Worm (Caenorhabditis elegans): Measurements from ENCODE around the gene pqn-84.

Gene pqn-84

ce11 chrIII:11750232-11750631, 50.2 kb downstream of the pqn-84 start:
- TF ChIP-seq nhr-47 (tag; optimal IDR thresholded peaks at IDR 0.05) (no peak), nhr-90 (tag; optimal IDR thresholded peaks at IDR 0.05; ENCODE audit: poor library complexity) (no peak), nhr-11 (tag; optimal IDR thresholded peaks at IDR 0.05) (no peak), nhr-76 (tag; optimal IDR thresholded peaks at IDR 0.05) (no peak)

DNA sequence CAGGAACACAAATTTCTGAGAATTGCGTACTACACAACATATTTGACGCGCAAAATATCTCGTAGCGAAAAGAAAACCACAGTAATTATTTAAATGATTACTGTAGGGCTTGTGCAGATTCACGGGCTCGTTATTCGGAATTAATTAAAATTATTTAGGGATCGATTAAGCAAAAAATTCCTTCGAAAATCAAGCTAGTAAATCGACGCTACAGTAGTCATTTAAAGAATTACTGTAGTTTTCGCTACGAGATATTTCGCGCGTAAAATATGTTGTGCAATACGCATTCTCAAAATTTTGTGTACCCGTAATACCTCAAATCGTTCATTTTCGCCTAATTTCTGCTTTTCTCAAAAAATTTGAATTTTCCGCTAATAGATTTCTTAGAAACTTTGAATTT, 50.8 kb downstream of the pqn-84 start:
- TF ChIP-seq egl-27 (tag; optimal IDR thresholded peaks at IDR 0.05) (no peak), nhr-12 (tag; optimal IDR thresholded peaks at IDR 0.05) (no peak), lin-35 (GFP tag; optimal IDR thresholded peaks at IDR 0.05) (no peak), nhr-76 (tag; optimal IDR thresholded peaks at IDR 0.05) (no peak), fkh-4 (tag; optimal IDR thresholded peaks at IDR 0.05; ENCODE audit: borderline replicate concordance) (no peak), ces-1 (GFP tag; optimal IDR thresholded peaks at IDR 0.05) (no peak), nhr-77 (tag; optimal IDR thresholded peaks at IDR 0.05) (no peak), nhr-71 (tag; optimal IDR thresholded peaks at IDR 0.05) (no peak), tlp-1 (tag; optimal IDR thresholded peaks at IDR 0.05) (no peak), mep-1 (tag; optimal IDR thresholded peaks at IDR 0.05) (no peak), nhr-47 (tag; optimal IDR thresholded peaks at IDR 0.05) (no peak), ztf-11 (tag; optimal IDR thresholded peaks at IDR 0.05) (no peak), tbx-2 (tag; optimal IDR thresholded peaks at IDR 0.05) (no peak), nhr-19 (GFP tag; conservative IDR thresholded peaks at IDR 0.05) (no peak), snu-23 (GFP tag; optimal IDR thresholded peaks at IDR 0.05) (no peak)

All from whole organism, L1 larva.